Worm (Caenorhabditis elegans) whole organism, L1 larva: ENCODE measurements around the gene K08D12.3.

Experiments
- ceh-88 ChIP-seq: fragments of 200-800 bp; sonication (Bioruptor generic); IDR thresholded peaks from 2 replicates; pipeline ENCODE4 v1.3.6; 2022; ENCODE audit warnings: missing genetic modification characterization, missing compliant biosample characterization
- elt-2 ChIP-seq: sonication (generic microtip); optimal IDR thresholded peaks from 2 replicates; lab custom pipeline; 2016; ENCODE audit warnings: missing genetic modification characterization, mild to moderate bottlenecking, inconsistent platforms, missing compliant biosample characterization, missing genetic modification reagents
- lin-39 ChIP-seq: fragments of 150-350 bp; optimal IDR thresholded peaks from 2 replicates; lab custom pipeline; 2014; ENCODE audit warnings: missing biosample characterization, missing genetic modification reagents, missing genetic modification characterization
- nhr-11 ChIP-seq: fragments of 150-350 bp; optimal IDR thresholded peaks from 2 replicates; lab custom pipeline; 2014; ENCODE audit warnings: missing biosample characterization, missing genetic modification characterization
- skn-1 ChIP-seq: fragments of 150-350 bp; optimal IDR thresholded peaks from 2 replicates; lab custom pipeline; 2014; ENCODE audit warnings: missing biosample characterization, missing genetic modification characterization

- TF ChIP-seq skn-1 (tag; lab: Kevin White, UChicago) (no peak), elt-2 (tag; lab: Kevin White, UChicago) (no peak), lin-39 (no peak), ceh-88 (no peak), nhr-11 (tag; lab: Kevin White, UChicago) (no peak)
Measured at ce11 chrIV:1724283-1724682, 14.2 kb downstream of the K08D12.3 start, which contains the start of gene epic-3.
